Worm (Caenorhabditis elegans): ENCODE measurements around the gene btf-1.

Gene btf-1

ce11 chrII:13260540-13260939 lies 60.6 kb downstream of the btf-1 start (continued):
- no peak for TF ChIP-seq F55B11.4 (tag; optimal IDR thresholded peaks at IDR 0.05; ENCODE audit: borderline replicate concordance, insufficient read depth)
- TF ChIP-seq lin-54 (GFP tag; optimal IDR thresholded peaks at IDR 0.05): peak; percentile 56
- TF ChIP-seq ceh-91 (GFP tag; IDR thresholded peaks at IDR 0.05): peak; percentile 38; the same call in 1 of the 2 replicates
- TF ChIP-seq F49E8.2 (tag; optimal IDR thresholded peaks at IDR 0.05; ENCODE audit: insufficient read depth): peak; percentile 53
- no peak for TF ChIP-seq hlh-12 (tag; optimal IDR thresholded peaks at IDR 0.05)
- TF ChIP-seq B0261.1 (tag; optimal IDR thresholded peaks at IDR 0.05): no peak
